In the genomic region with DNA sequence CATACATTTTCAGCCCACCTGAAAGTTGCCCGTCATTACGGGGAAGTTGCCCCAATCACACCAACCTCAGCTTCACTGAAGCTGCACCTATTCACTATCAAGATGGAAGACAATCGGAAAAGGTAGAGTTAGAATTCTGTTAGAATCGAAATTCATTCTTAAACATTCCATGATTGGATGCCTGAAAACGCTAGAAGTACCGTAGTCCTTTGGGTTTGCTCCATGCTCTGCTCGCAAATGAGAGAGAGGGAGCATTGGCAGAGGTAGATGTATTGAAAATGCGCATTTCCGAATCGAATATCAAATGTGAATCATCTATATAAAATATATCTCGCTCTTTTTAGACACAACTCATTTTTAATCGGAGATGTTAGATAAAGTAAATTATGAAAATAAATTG, we compare ENCODE assay signal across 4 worm cellular contexts.
TF ChIP-seq lines count a peak whose summit lies in the region.

Gene hif-1, plus strand, starts transcription at position 8 of the 400 bp plus-strand sequence.

TF ChIP-seq in whole organism, L1 larva, 84 proteins besides CTCF, POLR2A, EP300 and RAD21:
- TF ChIP-seq fkh-4 (tag; optimal IDR thresholded peaks at IDR 0.05; lab: Kevin White, UChicago; ENCODE audit: borderline replicate concordance): no peak
- peak; percentile 31 for TF ChIP-seq egl-13 (tag; optimal IDR thresholded peaks at IDR 0.05; lab: Kevin White, UChicago)
- peak in 1 of 2 experiments; percentile 57 for TF ChIP-seq lsy-2 (tag; optimal IDR thresholded peaks at IDR 0.05; lab: Kevin White, UChicago)
- no peak for TF ChIP-seq elt-3 (tag; optimal IDR thresholded peaks at IDR 0.05; lab: Kevin White, UChicago)
- TF ChIP-seq aha-1 (tag; optimal IDR thresholded peaks at IDR 0.05; lab: Kevin White, UChicago): no peak
- TF ChIP-seq rnt-1 (tag; optimal IDR thresholded peaks at IDR 0.05; lab: Kevin White, UChicago): peak; percentile 13
- no peak for TF ChIP-seq nhr-12 (tag; optimal IDR thresholded peaks at IDR 0.05; lab: Kevin White, UChicago)
- TF ChIP-seq pqm-1 (tag; optimal IDR thresholded peaks at IDR 0.05; lab: Kevin White, UChicago): no peak

TF ChIP-seq in whole organism, L3 larva, 47 proteins besides CTCF, POLR2A, EP300 and RAD21:
- TF ChIP-seq nfya-1 (tag; optimal IDR thresholded peaks at IDR 0.05; lab: Kevin White, UChicago; ENCODE audit: insufficient read depth): peak; percentile 65
- TF ChIP-seq egl-27 (tag; optimal IDR thresholded peaks at IDR 0.05; lab: Kevin White, UChicago): no peak
- peak; percentile 65 for TF ChIP-seq ama-1 (optimal IDR thresholded peaks at IDR 0.05; lab: Kevin White, UChicago)

TF ChIP-seq in whole organism, L4 larva, 104 proteins besides CTCF, POLR2A, EP300 and RAD21:
- TF ChIP-seq egl-43 (GFP tag; IDR thresholded peaks at IDR 0.05; lab: Robert Waterston, UW) (0 out of 2 replicates have a peak, but pooled peaks have one; percentile 18), F10B5.3 (tag; optimal IDR thresholded peaks at IDR 0.05; lab: Kevin White, UChicago) (no peak), pqm-1 (tag; optimal IDR thresholded peaks at IDR 0.05; lab: Kevin White, UChicago) (no peak), unc-62 (GFP tag; optimal IDR thresholded peaks at IDR 0.05 in 1 of 2; lab: Kevin White, UChicago) (peak in 1 of 2 experiments; percentile 58), unc-62 (tag; optimal IDR thresholded peaks at IDR 0.05; lab: Kevin White, UChicago) (no peak), mdl-1 (tag; optimal IDR thresholded peaks at IDR 0.05; lab: Kevin White, UChicago) (no peak), fos-1 (tag; optimal IDR thresholded peaks at IDR 0.05; lab: Kevin White, UChicago) (no peak), nhr-6 (tag; optimal IDR thresholded peaks at IDR 0.05; lab: Kevin White, UChicago) (no peak), Y75B8A.6 (GFP tag; IDR thresholded peaks at IDR 0.05; lab: Robert Waterston, UW) (no peak)

TF ChIP-seq in whole organism, young adult, 124 proteins besides CTCF, POLR2A, EP300 and RAD21:
- TF ChIP-seq Y56A3A.18 (GFP tag; IDR thresholded peaks at IDR 0.05; lab: Robert Waterston, UW): 0 out of 2 replicates have a peak, but pooled peaks have one; percentile 2
- TF ChIP-seq cebp-1 (GFP tag; IDR thresholded peaks at IDR 0.05; lab: Robert Waterston, UW): no peak
- TF ChIP-seq cebp-1 (tag; optimal IDR thresholded peaks at IDR 0.05; lab: Kevin White, UChicago): peak; percentile 10
- no peak for TF ChIP-seq lin-54 (GFP tag; optimal IDR thresholded peaks at IDR 0.05; lab: Kevin White, UChicago)
- no peak for TF ChIP-seq hlh-26 (GFP tag; conservative IDR thresholded peaks at IDR 0.05; lab: Robert Waterston, UW)
- peak; percentile 59 for TF ChIP-seq ama-1 (optimal IDR thresholded peaks at IDR 0.05; lab: Kevin White, UChicago)
- no peak for TF ChIP-seq ama-1 (GFP tag; optimal IDR thresholded peaks at IDR 0.05; lab: Kevin White, UChicago)
TF ChIP-seq in whole organism, young adult: peak in this region for 3.
